Worm (Caenorhabditis elegans) whole organism, L2 larva: ENCODE data around the gene srp-8.
A peak's percentile ranks its signal among the peaks of the same experiment; 100 is the strongest.

Source experiments
- aly-2 ChIP-seq: fragments of 150-350 bp; optimal IDR thresholded peaks from 2 replicates; lab custom pipeline; 2014; ENCODE audit warnings: missing biosample characterization, missing genetic modification characterization
- blmp-1 ChIP-seq: sonication (generic microtip); optimal IDR thresholded peaks from 2 replicates; lab custom pipeline; 2017; ENCODE audit warnings: missing genetic modification characterization, mild to moderate bottlenecking, missing compliant biosample characterization, antibody characterized with exemption, moderate library complexity; ENCODE audit not compliant: insufficient read depth
- elt-3 ChIP-seq: sonication (generic microtip); optimal IDR thresholded peaks from 2 replicates; lab custom pipeline; 2017; ENCODE audit warnings: missing biosample characterization, missing genetic modification characterization
- lin-11 ChIP-seq: fragments of 150-350 bp; sonication (generic microtip); optimal IDR thresholded peaks from 2 replicates; lab custom pipeline; 2014; ENCODE audit warnings: missing biosample characterization, missing genetic modification characterization, inconsistent platforms, mixed read lengths
- lin-39 ChIP-seq: fragments of 150-350 bp; optimal IDR thresholded peaks from 2 replicates; lab custom pipeline; 2014; ENCODE audit warnings: missing biosample characterization, missing genetic modification reagents, missing genetic modification characterization
- sma-9 ChIP-seq, 2 experiments: fragments of 150-350 bp in 1 of 2; sonication (generic microtip) in 1 of 2; optimal IDR thresholded peaks; 2 replicates each; lab custom pipeline; 2014 to 2016; ENCODE audit warnings: missing genetic modification characterization in 2 of 2, mild to moderate bottlenecking in 1 of 2, missing biosample characterization in 1 of 2, missing compliant biosample characterization in 1 of 2, missing genetic modification reagents in 1 of 2, moderate library complexity in 1 of 2
- ztf-4 ChIP-seq: fragments of 150-350 bp; optimal IDR thresholded peaks from 2 replicates; lab custom pipeline; 2014; ENCODE audit warnings: missing biosample characterization, missing genetic modification characterization

DNA sequence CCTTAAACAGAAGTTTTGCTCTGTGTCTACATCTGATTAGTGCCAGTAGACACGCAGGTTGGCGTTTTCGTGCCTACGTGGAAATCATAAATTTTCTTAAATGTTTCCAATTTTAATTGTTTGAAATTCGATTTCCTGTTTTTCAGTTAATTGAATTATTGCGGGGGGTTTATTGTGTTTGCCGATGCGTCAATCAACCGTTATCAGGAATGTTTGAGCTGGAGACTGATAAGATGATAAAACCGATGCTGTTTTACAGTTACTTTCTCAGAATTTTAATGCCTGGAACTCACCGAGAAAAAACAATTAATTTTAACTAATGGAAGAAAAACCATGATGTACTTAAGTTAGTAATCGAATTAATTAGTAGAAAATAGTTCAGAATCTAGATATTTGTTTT lies 33.6 kb downstream of the srp-8 start:
- TF ChIP-seq aly-2 (tag; lab: Kevin White, UChicago) (no peak), blmp-1 (no peak), sma-9 (GFP tag; optimal IDR thresholded peaks at IDR 0.05; lab: Kevin White, UChicago) (peak; percentile 23), sma-9 (tag; optimal IDR thresholded peaks at IDR 0.05; lab: Kevin White, UChicago) (no peak), lin-11 (tag; lab: Kevin White, UChicago) (no peak), elt-3 (no peak), lin-39 (no peak), ztf-4 (no peak)
